Worm (Caenorhabditis elegans) whole organism, L3 larva: ENCODE results near the gene lite-1.

Experiments
- R02D3.7 ChIP-seq: fragments of 150-350 bp; optimal IDR thresholded peaks from 2 replicates; lab custom pipeline; 2014; ENCODE audit warnings: missing biosample characterization, missing genetic modification characterization
- ZK546.5 ChIP-seq: sonication (generic microtip); optimal IDR thresholded peaks from 2 replicates; lab custom pipeline; 2017; ENCODE audit warnings: missing biosample characterization, missing genetic modification characterization
- aly-2 ChIP-seq: fragments of 150-350 bp; optimal IDR thresholded peaks from 2 replicates; lab custom pipeline; 2014; ENCODE audit warnings: missing biosample characterization, missing genetic modification characterization
- ama-1 ChIP-seq: fragments of 150-350 bp; optimal IDR thresholded peaks from 2 replicates; lab custom pipeline; 2018
- ceh-16 ChIP-seq: sonication (generic microtip); optimal IDR thresholded peaks from 2 replicates; lab custom pipeline; 2017; ENCODE audit warnings: missing biosample characterization, missing genetic modification characterization
- ceh-28 ChIP-seq: fragments of 150-350 bp; optimal IDR thresholded peaks from 2 replicates; lab custom pipeline; 2014; ENCODE audit warnings: missing biosample characterization, missing genetic modification reagents, missing genetic modification characterization
- daf-12 ChIP-seq: fragments of 150-350 bp; optimal IDR thresholded peaks from 2 replicates; lab custom pipeline; 2014; ENCODE audit warnings: missing biosample characterization, missing genetic modification reagents, missing genetic modification characterization
- egl-5 ChIP-seq: fragments of 150-350 bp; optimal IDR thresholded peaks from 2 replicates; lab custom pipeline; 2017; ENCODE audit warnings: missing biosample characterization, missing genetic modification reagents, missing genetic modification characterization, inconsistent platforms
- elt-1 ChIP-seq: fragments of 150-350 bp; optimal IDR thresholded peaks from 2 replicates; lab custom pipeline; 2014; ENCODE audit warnings: missing biosample characterization, missing genetic modification characterization
- elt-2 ChIP-seq: sonication (generic microtip); optimal IDR thresholded peaks from 2 replicates; lab custom pipeline; 2016; ENCODE audit warnings: missing genetic modification reagents, mild to moderate bottlenecking, missing genetic modification characterization, missing compliant biosample characterization
- elt-3 ChIP-seq, 3 experiments: fragments of 150-350 bp in 1 of 3; sonication (generic microtip) in 2 of 3; optimal IDR thresholded peaks; 2 replicates in 2 of 3; 4 replicates in 1 of 3; lab custom pipeline; 2014 to 2017; ENCODE audit warnings: missing biosample characterization in 3 of 3, missing genetic modification characterization in 3 of 3
- eor-1 ChIP-seq, 2 experiments: fragments of 150-350 bp; optimal IDR thresholded peaks; 2 replicates each; lab custom pipeline; 2014 to 2018; ENCODE audit warnings: missing biosample characterization in 2 of 2, missing genetic modification characterization in 2 of 2
- fkh-10 ChIP-seq: sonication (generic microtip); optimal IDR thresholded peaks from 2 replicates; lab custom pipeline; 2017; ENCODE audit warnings: missing biosample characterization, missing genetic modification reagents, missing genetic modification characterization
- fkh-2 ChIP-seq: fragments of 150-350 bp; optimal IDR thresholded peaks from 2 replicates; lab custom pipeline; 2014; ENCODE audit warnings: missing biosample characterization, missing genetic modification reagents, missing genetic modification characterization
- fos-1 ChIP-seq: fragments of 150-350 bp; optimal IDR thresholded peaks from 2 replicates; lab custom pipeline; 2014; ENCODE audit warnings: missing biosample characterization, missing genetic modification characterization
- hmg-11 ChIP-seq: sonication (generic microtip); optimal IDR thresholded peaks from 2 replicates; lab custom pipeline; 2016; ENCODE audit warnings: missing genetic modification characterization, missing compliant biosample characterization
- jun-1 ChIP-seq: fragments of 150-350 bp; optimal IDR thresholded peaks from 2 replicates; lab custom pipeline; 2014; ENCODE audit warnings: missing biosample characterization, missing genetic modification reagents, missing genetic modification characterization
- lin-15B ChIP-seq: fragments of 150-350 bp; optimal IDR thresholded peaks from 2 replicates; lab custom pipeline; 2014; ENCODE audit warnings: missing biosample characterization, missing genetic modification characterization
- lin-39 ChIP-seq: fragments of 150-350 bp; optimal IDR thresholded peaks from 2 replicates; lab custom pipeline; 2018; ENCODE audit warnings: missing biosample characterization, missing genetic modification reagents, missing genetic modification characterization
- lsy-12 ChIP-seq: sonication (generic microtip); optimal IDR thresholded peaks from 2 replicates; lab custom pipeline; 2016; ENCODE audit warnings: mild to moderate bottlenecking, missing genetic modification characterization, missing compliant biosample characterization
- mdl-1 ChIP-seq: fragments of 150-350 bp; optimal IDR thresholded peaks from 2 replicates; lab custom pipeline; 2014; ENCODE audit warnings: missing biosample characterization, missing genetic modification characterization
- mml-1 ChIP-seq: fragments of 150-350 bp; sonication (generic microtip); optimal IDR thresholded peaks from 3 replicates; lab custom pipeline; 2014; ENCODE audit warnings: missing biosample characterization, missing genetic modification characterization
- nfya-1 ChIP-seq: sonication (generic microtip); optimal IDR thresholded peaks from 2 replicates; lab custom pipeline; 2017; ENCODE audit warnings: missing genetic modification characterization, mild to moderate bottlenecking, missing compliant biosample characterization, antibody characterized with exemption, moderate library complexity; ENCODE audit not compliant: insufficient read depth
- nhr-11 ChIP-seq: fragments of 150-350 bp; optimal IDR thresholded peaks from 2 replicates; lab custom pipeline; 2014; ENCODE audit warnings: missing biosample characterization, missing genetic modification characterization
- nhr-12 ChIP-seq: fragments of 150-350 bp; optimal IDR thresholded peaks from 2 replicates; lab custom pipeline; 2014; ENCODE audit warnings: missing biosample characterization, missing genetic modification characterization
- nhr-23 ChIP-seq: fragments of 150-350 bp; optimal IDR thresholded peaks from 2 replicates; lab custom pipeline; 2014; ENCODE audit warnings: missing biosample characterization, missing genetic modification reagents, missing genetic modification characterization
- nhr-237 ChIP-seq: fragments of 150-350 bp; optimal IDR thresholded peaks from 2 replicates; lab custom pipeline; 2014; ENCODE audit warnings: missing biosample characterization, missing genetic modification characterization
- nhr-25 ChIP-seq: sonication (generic microtip); optimal IDR thresholded peaks from 2 replicates; lab custom pipeline; 2017; ENCODE audit warnings: missing biosample characterization, missing genetic modification characterization
- nhr-28 ChIP-seq: fragments of 150-350 bp; optimal IDR thresholded peaks from 2 replicates; lab custom pipeline; 2014; ENCODE audit warnings: missing biosample characterization, missing genetic modification characterization
- nhr-43 ChIP-seq: sonication (generic microtip); optimal IDR thresholded peaks from 2 replicates; lab custom pipeline; 2016; ENCODE audit warnings: mild to moderate bottlenecking, missing genetic modification characterization, missing compliant biosample characterization; ENCODE audit not compliant: poor library complexity, severe bottlenecking
- nhr-67 ChIP-seq: fragments of 150-350 bp; optimal IDR thresholded peaks from 2 replicates; lab custom pipeline; 2014; ENCODE audit warnings: missing biosample characterization, missing genetic modification characterization
- nhr-76 ChIP-seq: fragments of 150-350 bp; sonication (generic microtip); optimal IDR thresholded peaks from 5 replicates; lab custom pipeline; 2014; ENCODE audit warnings: missing biosample characterization, missing genetic modification characterization
- nhr-77 ChIP-seq: fragments of 150-350 bp; optimal IDR thresholded peaks from 2 replicates; lab custom pipeline; 2014; ENCODE audit warnings: missing biosample characterization, missing genetic modification characterization
- pha-4 ChIP-seq: fragments of 150-350 bp; optimal IDR thresholded peaks from 2 replicates; lab custom pipeline; 2014; ENCODE audit warnings: missing biosample characterization, missing genetic modification reagents, missing genetic modification characterization
- pqm-1 ChIP-seq: fragments of 150-350 bp; optimal IDR thresholded peaks from 2 replicates; lab custom pipeline; 2017; ENCODE audit warnings: missing biosample characterization, missing genetic modification characterization, inconsistent platforms
- sea-2 ChIP-seq: fragments of 150-350 bp; sonication (generic microtip); optimal IDR thresholded peaks from 4 replicates; lab custom pipeline; 2014; ENCODE audit warnings: missing biosample characterization, missing genetic modification reagents, missing genetic modification characterization
- skn-1 ChIP-seq: fragments of 150-350 bp; optimal IDR thresholded peaks from 2 replicates; lab custom pipeline; 2014; ENCODE audit warnings: missing biosample characterization, missing genetic modification characterization
- tbx-2 ChIP-seq: sonication (generic microtip); optimal IDR thresholded peaks from 2 replicates; lab custom pipeline; 2016; ENCODE audit warnings: mild to moderate bottlenecking, missing genetic modification characterization, missing compliant biosample characterization
- unc-39 ChIP-seq: sonication (generic microtip); optimal IDR thresholded peaks from 4 replicates; lab custom pipeline; 2017; ENCODE audit warnings: missing biosample characterization, missing genetic modification characterization
- unc-62 ChIP-seq: fragments of 150-350 bp; sonication (generic microtip); optimal IDR thresholded peaks from 4 replicates; lab custom pipeline; 2014; ENCODE audit warnings: missing biosample characterization, missing genetic modification reagents, missing genetic modification characterization
- ztf-11 ChIP-seq: fragments of 150-350 bp; optimal IDR thresholded peaks from 2 replicates; lab custom pipeline; 2014; ENCODE audit warnings: missing biosample characterization, missing genetic modification characterization

Gene lite-1

DNA sequence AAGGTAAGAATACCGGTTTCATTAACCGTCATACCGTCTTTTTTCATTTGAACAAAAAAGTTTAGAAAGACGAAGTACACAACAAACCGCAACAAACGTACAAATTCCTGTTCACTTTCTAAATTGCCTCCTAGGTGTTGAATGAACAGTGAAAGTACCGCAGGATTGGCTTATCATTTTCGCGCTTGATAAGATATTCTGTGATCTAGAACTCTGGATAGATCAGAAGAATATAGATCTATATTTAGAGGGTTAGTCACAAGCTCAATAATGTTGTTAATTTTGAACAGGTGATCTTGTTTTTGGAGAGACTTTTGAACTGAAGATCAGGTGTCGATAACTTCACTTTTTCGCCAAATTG, 24.1 kb upstream of the lite-1 start:
- TF ChIP-seq lin-15B (tag; lab: Kevin White, UChicago): no peak
- TF ChIP-seq tbx-2 (tag; lab: Kevin White, UChicago): no peak
- no peak for TF ChIP-seq unc-39
- no peak for TF ChIP-seq nhr-11 (tag; lab: Kevin White, UChicago)
- TF ChIP-seq ama-1 (lab: Kevin White, UChicago): no peak
- no peak for TF ChIP-seq ZK546.5
- no peak for TF ChIP-seq nhr-76
- TF ChIP-seq jun-1 (tag; lab: Kevin White, UChicago): no peak
- no peak for TF ChIP-seq fos-1 (tag; lab: Kevin White, UChicago)
- no peak for TF ChIP-seq lsy-12
- peak; percentile 17 for TF ChIP-seq nhr-43 (tag; lab: Kevin White, UChicago)
- peak in 1 of 3 experiments; percentile 38 for TF ChIP-seq elt-3 (tag; optimal IDR thresholded peaks at IDR 0.05; lab: Kevin White, UChicago)
- TF ChIP-seq nhr-67 (tag; lab: Kevin White, UChicago): no peak
- no peak for TF ChIP-seq nhr-77 (tag; lab: Kevin White, UChicago)
- TF ChIP-seq fkh-2 (tag; lab: Kevin White, UChicago): no peak

DNA sequence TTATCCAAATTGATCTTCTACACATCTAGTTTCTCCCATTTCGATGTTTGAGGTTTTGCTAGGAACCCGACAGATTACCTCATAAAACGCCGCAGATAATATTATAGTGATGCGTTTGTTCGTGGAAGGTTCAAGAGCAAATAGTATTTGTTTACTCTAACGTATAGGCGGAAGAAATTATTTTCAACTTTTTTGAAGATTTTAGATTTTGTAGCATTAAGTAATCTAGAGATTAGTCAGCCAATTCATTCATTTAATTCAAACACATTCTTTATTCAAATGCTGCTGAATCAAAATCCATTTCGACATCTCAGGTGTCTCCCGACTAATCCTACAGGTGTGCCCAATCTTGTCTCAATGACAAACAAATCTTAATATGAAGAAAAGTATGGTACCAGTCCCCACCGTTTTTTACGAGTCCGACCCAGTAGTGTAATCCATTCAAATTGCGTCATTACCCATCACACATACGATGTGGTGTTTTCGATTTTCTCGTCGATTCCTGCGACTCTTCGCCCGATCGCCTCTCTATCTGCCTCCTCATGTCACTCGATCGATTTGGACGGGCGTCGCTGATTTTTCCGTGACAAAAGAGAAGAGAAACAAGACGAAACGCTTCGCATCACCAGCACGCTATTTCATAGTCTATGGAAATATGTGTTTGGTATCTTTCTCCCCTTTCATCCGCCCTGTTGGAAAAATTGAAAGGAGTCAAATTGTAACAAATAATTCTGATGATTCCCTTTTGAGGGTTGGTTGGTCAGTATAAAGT, 23.5 kb upstream of the lite-1 start:
- TF ChIP-seq ceh-28 (tag; lab: Kevin White, UChicago) (peak; percentile 71), elt-1 (no peak), nhr-43 (tag; lab: Kevin White, UChicago) (peak; percentile 84), nhr-77 (tag; lab: Kevin White, UChicago) (peak; percentile 30), elt-3 (tag; optimal IDR thresholded peaks at IDR 0.05; lab: Kevin White, UChicago) (peak in 1 of 3 experiments; percentile 47), mml-1 (tag; lab: Kevin White, UChicago) (no peak), pqm-1 (tag; lab: Kevin White, UChicago) (peak; percentile 51), egl-5 (tag; lab: Kevin White, UChicago) (peak; percentile 79), hmg-11 (peak; percentile 8), fos-1 (tag; lab: Kevin White, UChicago) (no peak), jun-1 (tag; lab: Kevin White, UChicago) (peak; percentile 79), lsy-12 (no peak), aly-2 (peak; percentile 35), elt-2 (tag; lab: Kevin White, UChicago) (peak; percentile 51), pha-4 (tag; lab: Kevin White, UChicago) (peak; percentile 63), nhr-23 (tag; lab: Kevin White, UChicago) (peak; percentile 28), nhr-12 (tag; lab: Kevin White, UChicago) (no peak), fkh-10 (no peak), nhr-28 (tag; lab: Kevin White, UChicago) (no peak), tbx-2 (tag; lab: Kevin White, UChicago) (peak; percentile 37), nhr-25 (tag; lab: Kevin White, UChicago) (peak; percentile 81), unc-62 (GFP tag; lab: Kevin White, UChicago) (peak; percentile 70), daf-12 (tag; lab: Kevin White, UChicago) (no peak), skn-1 (no peak), lin-15B (tag; lab: Kevin White, UChicago) (no peak), R02D3.7 (tag; lab: Kevin White, UChicago) (no peak), eor-1 (tag; optimal IDR thresholded peaks at IDR 0.05; lab: Kevin White, UChicago) (no peak), nhr-237 (tag; lab: Kevin White, UChicago) (no peak), nhr-76 (no peak), lin-39 (tag; lab: Kevin White, UChicago) (no peak), ztf-11 (tag; lab: Kevin White, UChicago) (no peak), ama-1 (lab: Kevin White, UChicago) (peak; percentile 99), nfya-1 (peak; percentile 36), ceh-16 (no peak), mdl-1 (tag; lab: Kevin White, UChicago) (peak; percentile 30), sea-2 (GFP tag; lab: Kevin White, UChicago) (no peak), nhr-67 (tag; lab: Kevin White, UChicago) (no peak)
